Worm (Caenorhabditis elegans) whole organism, L4 larva: Measurements from ENCODE around the gene F59B2.14.

Source experiments
- D1046.2 ChIP-seq: fragments of 200-800 bp; sonication (Bioruptor generic); IDR thresholded peaks from 2 replicates; pipeline ENCODE4 v1.3.6; 2022; ENCODE audit warnings: missing genetic modification characterization, missing compliant biosample characterization
- F44E2.7 ChIP-seq: fragments of 200-800 bp; sonication (Bioruptor generic); IDR thresholded peaks from 2 replicates; pipeline ENCODE4 v2.1.2; 2022; ENCODE audit warnings: missing genetic modification characterization, missing compliant biosample characterization
- F49E8.2 ChIP-seq: sonication (generic microtip); optimal IDR thresholded peaks from 2 replicates; lab custom pipeline; 2016; ENCODE audit warnings: missing compliant biosample characterization, mild to moderate bottlenecking, missing genetic modification characterization, borderline replicate concordance
- R02D3.7 ChIP-seq: fragments of 150-350 bp; sonication (generic microtip); optimal IDR thresholded peaks from 3 replicates; lab custom pipeline; 2014; ENCODE audit warnings: missing biosample characterization, missing genetic modification characterization
- T26A8.4 ChIP-seq: fragments of 200-800 bp; sonication (Bioruptor generic); IDR thresholded peaks from 2 replicates; pipeline ENCODE4 v1.3.6; 2022; ENCODE audit warnings: missing genetic modification characterization, missing compliant biosample characterization
- Y105C5A.15 ChIP-seq: fragments of 200-800 bp; sonication (Bioruptor generic); IDR thresholded peaks from 2 replicates; pipeline ENCODE4 v1.3.6; 2022; ENCODE audit warnings: missing genetic modification characterization, missing compliant biosample characterization
- Y48G9A.11 ChIP-seq: fragments of 200-800 bp; sonication (Bioruptor generic); IDR thresholded peaks from 2 replicates; pipeline ENCODE4 v1.3.6; 2022; ENCODE audit warnings: missing genetic modification reagents, missing genetic modification characterization, missing compliant biosample characterization
- Y75B8A.6 ChIP-seq: fragments of 200-800 bp; sonication (Bioruptor generic); IDR thresholded peaks from 2 replicates; pipeline ENCODE4 v1.3.6; 2022; ENCODE audit warnings: missing genetic modification reagents, missing genetic modification characterization, missing compliant biosample characterization
- ZK546.5 ChIP-seq, 2 experiments: sonication (generic microtip); optimal IDR thresholded peaks; 2 replicates each; lab custom pipeline; 2017; ENCODE audit warnings: missing biosample characterization in 2 of 2, missing genetic modification characterization in 2 of 2
- aha-1 ChIP-seq: fragments of 150-350 bp; peaks from one replicate; lab custom pipeline; 2014; ENCODE audit warnings: missing biosample characterization, missing genetic modification characterization
- arid-1 ChIP-seq: fragments of 200-800 bp; sonication (Bioruptor generic); conservative IDR thresholded peaks from 2 replicates; pipeline ENCODE4 v1.3.6; 2022; ENCODE audit warnings: missing genetic modification reagents, missing genetic modification characterization, missing compliant biosample characterization
- attf-4 ChIP-seq: sonication (generic microtip); optimal IDR thresholded peaks from 3 replicates; lab custom pipeline; 2017; ENCODE audit warnings: missing biosample characterization, missing genetic modification characterization
- ceh-20 ChIP-seq: fragments of 200-800 bp; sonication (Bioruptor generic); IDR thresholded peaks from 2 replicates; pipeline ENCODE4 v1.3.6; 2022; ENCODE audit warnings: missing genetic modification reagents, missing genetic modification characterization, missing compliant biosample characterization
- ceh-62 ChIP-seq: sonication (generic microtip); optimal IDR thresholded peaks from 2 replicates; lab custom pipeline; 2017; ENCODE audit warnings: missing biosample characterization, missing genetic modification characterization
- ceh-82 ChIP-seq: sonication (generic microtip); optimal IDR thresholded peaks from 2 replicates; lab custom pipeline; 2017; ENCODE audit warnings: missing biosample characterization, missing genetic modification characterization
- cey-2 ChIP-seq: sonication (generic microtip); optimal IDR thresholded peaks from 3 replicates; lab custom pipeline; 2017; ENCODE audit warnings: missing genetic modification characterization, mild to moderate bottlenecking, missing compliant biosample characterization, antibody characterized with exemption, borderline replicate concordance; ENCODE audit not compliant: insufficient read depth
- daf-8 ChIP-seq: fragments of 200-800 bp; sonication (Bioruptor generic); IDR thresholded peaks from 2 replicates; pipeline ENCODE4 v1.3.6; 2022; ENCODE audit warnings: missing genetic modification characterization, missing compliant biosample characterization
- dmd-6 ChIP-seq: fragments of 200-800 bp; sonication (Bioruptor generic); IDR thresholded peaks from 2 replicates; pipeline ENCODE4 v1.3.6; 2022; ENCODE audit warnings: missing genetic modification reagents, missing genetic modification characterization, missing compliant biosample characterization
- duxl-1 ChIP-seq: sonication (generic microtip); optimal IDR thresholded peaks from 2 replicates; lab custom pipeline; 2016; ENCODE audit warnings: mild to moderate bottlenecking, missing genetic modification characterization, moderate library complexity, missing compliant biosample characterization; ENCODE audit not compliant: poor library complexity
- dve-1 ChIP-seq: sonication (generic microtip); optimal IDR thresholded peaks from 2 replicates; lab custom pipeline; 2017; ENCODE audit warnings: antibody characterized with exemption, mild to moderate bottlenecking, missing genetic modification characterization, missing compliant biosample characterization; ENCODE audit not compliant: insufficient read depth
- egl-27 ChIP-seq: sonication (generic microtip); optimal IDR thresholded peaks from 3 replicates; lab custom pipeline; 2017; ENCODE audit warnings: missing biosample characterization, missing genetic modification reagents, missing genetic modification characterization
- egl-43 ChIP-seq: fragments of 200-800 bp; sonication (Bioruptor generic); IDR thresholded peaks from 2 replicates; pipeline ENCODE4 v1.3.6; 2022; ENCODE audit warnings: missing genetic modification reagents, missing genetic modification characterization, missing compliant biosample characterization
- hif-1 ChIP-seq, 2 experiments: sonication (generic microtip); optimal IDR thresholded peaks; 2 replicates each; lab custom pipeline; 2016 to 2017; ENCODE audit warnings: missing compliant biosample characterization in 2 of 2, missing genetic modification characterization in 2 of 2, missing genetic modification reagents in 2 of 2, missing genotype in 2 of 2, mild to moderate bottlenecking in 1 of 2
- hlh-11 ChIP-seq: fragments of 200-800 bp; sonication (Bioruptor generic); optimal IDR thresholded peaks from 2 replicates; lab custom pipeline; 2018; ENCODE audit warnings: mild to moderate bottlenecking, missing genetic modification characterization, missing compliant biosample characterization
- hmg-1.1 ChIP-seq: fragments of 200-800 bp; sonication (Bioruptor generic); IDR thresholded peaks from 2 replicates; pipeline ENCODE4 v1.3.6; 2022; ENCODE audit warnings: missing genetic modification reagents, missing genetic modification characterization, missing compliant biosample characterization
- lim-7 ChIP-seq: fragments of 200-800 bp; sonication (Bioruptor generic); IDR thresholded peaks from 2 replicates; pipeline ENCODE4 v1.3.6; 2022; ENCODE audit warnings: missing genetic modification characterization, missing compliant biosample characterization
- lin-15B ChIP-seq: fragments of 150-350 bp; sonication (generic microtip); optimal IDR thresholded peaks from 3 replicates; lab custom pipeline; 2014; ENCODE audit warnings: missing biosample characterization, missing genetic modification characterization
- lin-29 ChIP-seq: fragments of 200-800 bp; sonication (Bioruptor generic); IDR thresholded peaks from 2 replicates; pipeline ENCODE4 v1.3.6; 2022; ENCODE audit warnings: missing genetic modification reagents, missing genetic modification characterization, missing compliant biosample characterization
- lin-38 ChIP-seq: fragments of 200-800 bp; sonication (Bioruptor generic); IDR thresholded peaks from 2 replicates; pipeline ENCODE4 v1.3.6; 2022; ENCODE audit warnings: missing genetic modification reagents, missing genetic modification characterization, missing compliant biosample characterization
- madf-9 ChIP-seq: fragments of 200-800 bp; sonication (Bioruptor generic); conservative IDR thresholded peaks from 2 replicates; pipeline ENCODE4 v1.3.6; 2022; ENCODE audit warnings: missing genetic modification reagents, missing genetic modification characterization, missing compliant biosample characterization
- mdt-29 ChIP-seq: fragments of 200-800 bp; sonication (Bioruptor generic); IDR thresholded peaks from 2 replicates; pipeline ENCODE4 v1.3.6; 2022; ENCODE audit warnings: missing genetic modification reagents, missing genetic modification characterization, missing compliant biosample characterization
- mep-1 ChIP-seq: fragments of 150-350 bp; sonication (generic microtip); optimal IDR thresholded peaks from 3 replicates; lab custom pipeline; 2014; ENCODE audit warnings: missing biosample characterization, missing genetic modification characterization
- mxl-3 ChIP-seq: fragments of 200-800 bp; sonication (Bioruptor generic); optimal IDR thresholded peaks from 2 replicates; lab custom pipeline; 2018; ENCODE audit warnings: mild to moderate bottlenecking, missing genetic modification characterization, missing compliant biosample characterization
- nhr-11 ChIP-seq: fragments of 150-350 bp; optimal IDR thresholded peaks from 2 replicates; lab custom pipeline; 2014; ENCODE audit warnings: missing biosample characterization, missing genetic modification characterization
- nhr-28 ChIP-seq: fragments of 150-350 bp; optimal IDR thresholded peaks from 2 replicates; lab custom pipeline; 2014; ENCODE audit warnings: missing biosample characterization, missing genetic modification characterization
- nhr-48 ChIP-seq: sonication (generic microtip); optimal IDR thresholded peaks from 2 replicates; lab custom pipeline; 2016; ENCODE audit warnings: mild to moderate bottlenecking, missing genetic modification characterization, missing compliant biosample characterization
- nhr-76 ChIP-seq: fragments of 150-350 bp; optimal IDR thresholded peaks from 2 replicates; lab custom pipeline; 2014; ENCODE audit warnings: missing biosample characterization, missing genetic modification characterization
- pqm-1 ChIP-seq: sonication (generic microtip); optimal IDR thresholded peaks from 2 replicates; lab custom pipeline; 2017; ENCODE audit warnings: missing biosample characterization, missing genetic modification characterization
- set-16 ChIP-seq: fragments of 200-800 bp; sonication (Bioruptor generic); IDR thresholded peaks from 2 replicates; pipeline ENCODE4 v1.3.6; 2022; ENCODE audit warnings: missing genetic modification reagents, missing genetic modification characterization, missing compliant biosample characterization
- spr-1 ChIP-seq: sonication (generic microtip); optimal IDR thresholded peaks from 2 replicates; lab custom pipeline; 2016; ENCODE audit warnings: mild to moderate bottlenecking, missing genetic modification characterization, missing compliant biosample characterization
- tag-97 ChIP-seq: fragments of 200-800 bp; sonication (Bioruptor generic); IDR thresholded peaks from 2 replicates; pipeline ENCODE4 v1.3.6; 2022; ENCODE audit warnings: missing genetic modification characterization, missing compliant biosample characterization
- unc-130 ChIP-seq: sonication (generic microtip); optimal IDR thresholded peaks from 2 replicates; lab custom pipeline; 2016; ENCODE audit warnings: missing genetic modification reagents, missing genetic modification characterization, missing compliant biosample characterization
- unc-39 ChIP-seq: sonication (generic microtip); optimal IDR thresholded peaks from 2 replicates; lab custom pipeline; 2017; ENCODE audit warnings: missing biosample characterization, missing genetic modification characterization
- unc-62 ChIP-seq, 3 experiments: fragments of 150-350 bp in 1 of 3; sonication (generic microtip); optimal IDR thresholded peaks in 2 of 3; peaks in 1 of 3; 1 replicate in 1 of 3; 2 replicates in 2 of 3; lab custom pipeline; 2014 to 2017; ENCODE audit warnings: missing biosample characterization in 3 of 3, missing genetic modification characterization in 3 of 3, missing genetic modification reagents in 3 of 3, missing genotype in 1 of 3
- vab-7 ChIP-seq: fragments of 200-800 bp; sonication (Bioruptor generic); IDR thresholded peaks from 2 replicates; pipeline ENCODE4 v1.3.6; 2022; ENCODE audit warnings: missing genetic modification reagents, missing genetic modification characterization, missing compliant biosample characterization
- zfp-2 ChIP-seq: sonication (generic microtip); optimal IDR thresholded peaks from 2 replicates; lab custom pipeline; 2016; ENCODE audit warnings: mild to moderate bottlenecking, missing genetic modification characterization, missing compliant biosample characterization
- zfp-3 ChIP-seq: fragments of 200-800 bp; sonication (Bioruptor generic); conservative IDR thresholded peaks from 2 replicates; pipeline ENCODE4 v1.3.6; 2022; ENCODE audit warnings: missing genetic modification reagents, missing genetic modification characterization, missing compliant biosample characterization
- zip-2 ChIP-seq: fragments of 150-350 bp; optimal IDR thresholded peaks from 2 replicates; lab custom pipeline; 2014; ENCODE audit warnings: missing biosample characterization, missing genetic modification characterization
- ztf-7 ChIP-seq: fragments of 150-350 bp; optimal IDR thresholded peaks from 2 replicates; lab custom pipeline; 2014; ENCODE audit warnings: missing biosample characterization, missing genetic modification characterization

Gene F59B2.14

ce11 chrIII:8978512-8979352, 43.7 kb downstream of the F59B2.14 start (continued):
- TF ChIP-seq attf-4 (tag; lab: Kevin White, UChicago): no peak
- TF ChIP-seq nhr-48 (tag; lab: Kevin White, UChicago): no peak
- TF ChIP-seq set-16 (GFP tag; lab: Robert Waterston, UW): no peak
- peak; percentile 58 for TF ChIP-seq aha-1 (tag; lab: Kevin White, UChicago)
- TF ChIP-seq lin-15B (tag; lab: Kevin White, UChicago): no peak
- peak; percentile 32 for TF ChIP-seq dve-1 (tag; lab: Kevin White, UChicago)
- TF ChIP-seq hif-1 (tag; optimal IDR thresholded peaks at IDR 0.05; lab: Kevin White, UChicago): no peak
- no peak for TF ChIP-seq nhr-76 (tag; lab: Kevin White, UChicago)
- no peak for TF ChIP-seq Y48G9A.11
- no peak for TF ChIP-seq mxl-3 (GFP tag; lab: Kevin White, UChicago)
- TF ChIP-seq mep-1 (tag; lab: Kevin White, UChicago): no peak
- peak in 1 of 2 experiments; percentile 82 for TF ChIP-seq unc-62 (GFP tag; optimal IDR thresholded peaks at IDR 0.05 in 1 of 2; lab: Kevin White, UChicago)
- no peak for TF ChIP-seq unc-62 (tag; optimal IDR thresholded peaks at IDR 0.05; lab: Kevin White, UChicago)
- no peak for TF ChIP-seq zfp-3 (GFP tag; lab: Robert Waterston, UW)
- TF ChIP-seq T26A8.4 (GFP tag; lab: Robert Waterston, UW): no peak
- 0 out of 2 replicates have a peak, but pooled peaks have one; percentile 2 for TF ChIP-seq Y75B8A.6 (GFP tag; lab: Robert Waterston, UW)
- TF ChIP-seq zfp-2 (tag; lab: Kevin White, UChicago): no peak
- TF ChIP-seq lin-29 (GFP tag; lab: Robert Waterston, UW): no peak
- TF ChIP-seq egl-27: no peak
- TF ChIP-seq nhr-11 (tag; lab: Kevin White, UChicago): no peak
- TF ChIP-seq tag-97 (GFP tag; lab: Robert Waterston, UW): no peak
- no peak for TF ChIP-seq nhr-28 (tag; lab: Kevin White, UChicago)
- TF ChIP-seq cey-2 (tag; lab: Kevin White, UChicago): no peak
- no peak for TF ChIP-seq arid-1 (GFP tag; lab: Robert Waterston, UW)
- 0 out of 2 replicates have a peak, but pooled peaks have one; percentile 26 for TF ChIP-seq dmd-6 (GFP tag; lab: Robert Waterston, UW)
- TF ChIP-seq hmg-1.1 (GFP tag; lab: Robert Waterston, UW): 0 out of 2 replicates have a peak, but pooled peaks have one; percentile 35
- TF ChIP-seq R02D3.7 (tag; lab: Kevin White, UChicago): no peak
- TF ChIP-seq pqm-1 (tag; lab: Kevin White, UChicago): no peak
- no peak for TF ChIP-seq lin-38
- TF ChIP-seq daf-8 (GFP tag; lab: Robert Waterston, UW): no peak
- no peak for TF ChIP-seq D1046.2 (GFP tag; lab: Robert Waterston, UW)
- TF ChIP-seq duxl-1: peak; percentile 23
- no peak for TF ChIP-seq spr-1 (tag; lab: Kevin White, UChicago)
- no peak for TF ChIP-seq F49E8.2 (tag; lab: Kevin White, UChicago)
- peak; percentile 29 for TF ChIP-seq hlh-11 (tag; lab: Kevin White, UChicago)
- no peak for TF ChIP-seq madf-9
- TF ChIP-seq ceh-62 (tag; lab: Kevin White, UChicago): no peak
- no peak for TF ChIP-seq unc-39 (tag; lab: Kevin White, UChicago)
- no peak for TF ChIP-seq unc-130 (GFP tag; lab: Kevin White, UChicago)
- 0 out of 2 replicates have a peak, but pooled peaks have one; percentile 5 for TF ChIP-seq lim-7 (GFP tag; lab: Robert Waterston, UW)
- TF ChIP-seq vab-7 (GFP tag; lab: Robert Waterston, UW): no peak
- no peak for TF ChIP-seq F44E2.7 (GFP tag; lab: Robert Waterston, UW)
- no peak for TF ChIP-seq zip-2
- no peak for TF ChIP-seq ztf-7 (tag; lab: Kevin White, UChicago)
- 0 out of 2 replicates have a peak, but pooled peaks have one; percentile 28 for TF ChIP-seq ceh-20 (GFP tag; lab: Robert Waterston, UW)
- TF ChIP-seq egl-43 (GFP tag; lab: Robert Waterston, UW): no peak
- no peak for TF ChIP-seq ZK546.5 (tag; optimal IDR thresholded peaks at IDR 0.05; lab: Kevin White, UChicago)
- TF ChIP-seq mdt-29 (GFP tag; lab: Robert Waterston, UW): 0 out of 2 replicates have a peak, but pooled peaks have one; percentile 36
- TF ChIP-seq Y105C5A.15 (GFP tag; lab: Robert Waterston, UW): no peak
- TF ChIP-seq ceh-82 (tag; lab: Kevin White, UChicago): no peak
